Fruit fly (Drosophila melanogaster): Measurements from ENCODE around the gene CG11327.
A peak's percentile ranks its signal among the peaks of the same experiment; 100 is the strongest.

CG11327 gene

DNA sequence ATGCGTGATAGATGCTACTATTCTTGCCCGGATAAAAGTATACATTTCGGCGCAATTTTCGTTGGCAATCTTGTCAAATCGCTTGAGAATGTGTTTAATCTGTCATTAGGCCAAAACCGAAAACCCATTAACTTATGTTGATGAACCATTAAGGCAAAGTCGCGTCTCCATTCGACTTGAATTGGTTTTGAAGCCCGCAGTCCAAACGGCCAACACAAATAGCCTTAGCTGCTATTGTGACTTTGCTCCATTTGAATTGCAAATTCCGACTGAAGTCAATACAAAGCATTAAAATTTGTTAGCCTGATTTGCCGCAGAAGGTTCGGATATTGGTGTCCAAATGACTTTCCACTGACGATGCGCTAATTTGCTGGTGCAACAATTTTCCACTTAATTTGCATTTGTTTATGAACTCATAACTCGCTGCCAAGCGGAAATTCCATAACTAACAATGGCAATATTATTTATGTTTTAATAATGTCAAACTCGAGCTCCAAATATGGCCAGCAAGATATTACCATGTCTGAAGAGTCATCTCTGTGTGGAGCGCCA lies 19.9 kb upstream of the CG11327 start:
- TF ChIP-seq gsb (GFP tag; IDR thresholded peaks at IDR 0.05) (no peak), CG12071 (GFP tag; optimal IDR thresholded peaks at IDR 0.05) (no peak), vvl (GFP tag; IDR thresholded peaks at IDR 0.05) (peak; percentile 65; the same call in 1 of the 2 replicates), abd-A (tag; optimal IDR thresholded peaks at IDR 0.05) (peak; percentile 74), CG17802 (tag; optimal IDR thresholded peaks at IDR 0.05) (no peak), Awh (GFP tag; IDR thresholded peaks at IDR 0.05) (peak; percentile 69; the same call in 1 of the 2 replicates), CG13894 (tag; optimal IDR thresholded peaks at IDR 0.05) (peak; percentile 1), CG4424 (GFP tag; optimal IDR thresholded peaks at IDR 0.05) (no peak), sd (tag; optimal IDR thresholded peaks at IDR 0.05) (peak; percentile 43), chinmo (GFP tag; IDR thresholded peaks at IDR 0.05; ENCODE audit: partially characterized antibody) (peak; percentile 73; the same call in 1 of the 4 replicates), Trl (optimal IDR thresholded peaks at IDR 0.05) (no peak), Trl (GFP tag; optimal IDR thresholded peaks at IDR 0.05) (no peak), CkIIα-i1 (GFP tag; IDR thresholded peaks at IDR 0.05) (no peak), Pdp1 (GFP tag; optimal IDR thresholded peaks at IDR 0.05) (peak in 1 of 2 experiments; percentile 9), Asciz (GFP tag; optimal IDR thresholded peaks at IDR 0.05) (no peak), oc (tag; optimal IDR thresholded peaks at IDR 0.05) (peak; percentile 16)

DNA sequence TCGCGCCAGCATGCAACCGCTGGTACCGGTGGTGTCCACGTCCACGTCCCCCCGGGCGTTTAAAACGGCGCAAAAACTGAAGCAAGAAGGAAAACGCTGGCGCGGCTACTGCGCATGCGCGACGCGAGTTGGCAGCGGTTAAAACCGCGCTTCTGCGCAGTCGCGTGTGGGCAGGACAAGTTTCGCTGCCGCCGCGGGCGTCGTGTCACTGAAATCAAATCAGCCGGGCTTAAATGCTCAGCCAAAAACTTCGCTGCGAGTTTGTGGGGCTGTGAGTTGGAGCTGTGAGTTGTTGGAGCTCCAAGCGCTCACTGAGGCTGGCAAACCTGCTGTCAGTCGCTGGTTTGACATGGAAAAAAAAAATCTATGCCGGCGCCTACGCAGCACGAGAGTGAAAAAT lies 18.6 kb upstream of the CG11327 start:
- no peak for TF ChIP-seq gsb (GFP tag; IDR thresholded peaks at IDR 0.05)
- TF ChIP-seq CG14014 (GFP tag; IDR thresholded peaks at IDR 0.05): peak; percentile 5; the same call in 1 of the 2 replicates
- peak; percentile 16 for TF ChIP-seq CG12769 (tag; optimal IDR thresholded peaks at IDR 0.05)
- TF ChIP-seq CG8359 (GFP tag; optimal IDR thresholded peaks at IDR 0.05; ENCODE audit: borderline replicate concordance): peak; percentile 99
- TF ChIP-seq otp (GFP tag; IDR thresholded peaks at IDR 0.05): 0 out of 3 replicates have a peak, but pooled peaks have one; percentile 6
- TF ChIP-seq CG13123 (GFP tag; optimal IDR thresholded peaks at IDR 0.05): no peak
- TF ChIP-seq knrl (GFP tag; IDR thresholded peaks at IDR 0.05; ENCODE audit: partially characterized antibody): 0 out of 3 replicates have a peak, but pooled peaks have one; percentile 15
- TF ChIP-seq Pdp1 (GFP tag; optimal IDR thresholded peaks at IDR 0.05): no peak
- no peak for TF ChIP-seq Ets65A (GFP tag)
- TF ChIP-seq sr (GFP tag; IDR thresholded peaks at IDR 0.05): peak; percentile 37; the same call in 1 of the 3 replicates
- no peak for TF ChIP-seq Hr3 (GFP tag; optimal IDR thresholded peaks at IDR 0.05)
- no peak for TF ChIP-seq CTCF (GFP tag; optimal IDR thresholded peaks at IDR 0.05)
- 0 out of 3 replicates have a peak, but pooled peaks have one; percentile 26 for TF ChIP-seq CG6175 (GFP tag; IDR thresholded peaks at IDR 0.05)
- peak; percentile 79 for TF ChIP-seq CG5180 (GFP tag; optimal IDR thresholded peaks at IDR 0.05)
- TF ChIP-seq CG9932 (GFP tag; IDR thresholded peaks at IDR 0.05): 0 out of 2 replicates have a peak, but pooled peaks have one; percentile 13
- TF ChIP-seq chinmo (GFP tag; IDR thresholded peaks at IDR 0.05; ENCODE audit: partially characterized antibody): 0 out of 4 replicates have a peak, but pooled peaks have one; percentile 48
- peak; percentile 28; the same call in 1 of the 2 replicates for TF ChIP-seq H2.0 (GFP tag; IDR thresholded peaks at IDR 0.05)
- no peak for TF ChIP-seq CG14965 (GFP tag; optimal IDR thresholded peaks at IDR 0.05; ENCODE audit: borderline replicate concordance)
- TF ChIP-seq ewg (GFP tag; optimal IDR thresholded peaks at IDR 0.05): peak; percentile 22
- 0 out of 2 replicates have a peak, but pooled peaks have one; percentile 15 for TF ChIP-seq sna (GFP tag; IDR thresholded peaks at IDR 0.05; ENCODE audit: partially characterized antibody)
- peak; percentile 67; the same call in 1 of the 2 replicates for TF ChIP-seq Adf1 (GFP tag; IDR thresholded peaks at IDR 0.05)
- no peak for TF ChIP-seq Opbp (GFP tag; IDR thresholded peaks at IDR 0.05; ENCODE audit: partially characterized antibody)

DNA sequence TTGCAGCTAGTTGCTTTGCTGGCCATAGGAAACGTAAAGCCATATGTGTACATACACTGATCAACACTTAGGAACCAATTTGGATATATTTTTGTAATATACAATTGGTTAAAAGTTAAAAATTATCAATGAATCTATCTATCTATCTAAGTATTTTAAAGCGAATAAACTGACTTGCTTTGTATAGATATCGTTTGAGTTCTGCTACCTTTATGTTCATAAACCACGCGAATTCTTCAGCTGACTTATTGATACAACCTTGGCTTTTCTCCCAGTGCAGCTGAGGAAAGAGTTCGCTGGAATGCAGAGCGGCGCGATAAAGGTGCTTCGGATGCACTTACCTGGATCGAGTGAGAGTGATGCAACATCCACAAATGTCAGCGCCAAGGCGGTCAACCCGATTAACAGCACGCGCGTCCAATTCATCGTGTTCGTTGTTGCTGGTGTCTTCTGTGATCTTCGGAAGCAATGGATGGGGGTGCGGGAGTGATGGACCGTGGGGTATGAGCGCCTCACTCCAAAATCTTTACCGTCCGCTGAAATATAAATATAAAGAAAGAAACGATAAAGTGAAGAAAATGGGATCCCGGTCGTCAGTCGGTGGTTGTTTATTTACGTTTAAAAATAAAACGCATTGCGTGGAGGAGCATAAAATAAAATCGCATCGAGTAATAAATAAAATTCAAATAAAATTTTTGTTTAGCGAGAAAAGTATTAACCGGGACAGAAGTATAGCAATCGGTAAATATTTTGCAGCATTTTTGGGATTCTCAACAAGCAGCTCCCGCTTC lies 15.1 kb upstream of the CG11327 start:
- TF ChIP-seq Sox102F (GFP tag; optimal IDR thresholded peaks at IDR 0.05) (peak; percentile 32), Blimp-1 (GFP tag; optimal IDR thresholded peaks at IDR 0.05) (peak; percentile 48), HLHmδ (GFP tag; optimal IDR thresholded peaks at IDR 0.05) (peak; percentile 48), fd96Cb (tag; optimal IDR thresholded peaks at IDR 0.05) (peak; percentile 2), Lpt (GFP tag; optimal IDR thresholded peaks at IDR 0.05) (no peak), Oli (tag; optimal IDR thresholded peaks at IDR 0.05) (peak; percentile 2), Med (GFP tag) (peak; percentile 26), CG6813 (GFP tag; optimal IDR thresholded peaks at IDR 0.05) (no peak), gem (tag; optimal IDR thresholded peaks at IDR 0.05) (peak; percentile 37), oc (tag; optimal IDR thresholded peaks at IDR 0.05) (peak; percentile 1), phol (tag; optimal IDR thresholded peaks at IDR 0.05) (peak; percentile 33), sd (tag; optimal IDR thresholded peaks at IDR 0.05) (peak; percentile 54), CG11504 (tag; optimal IDR thresholded peaks at IDR 0.05) (peak; percentile 25)

All from whole organism, embryonic.